Worm (Caenorhabditis elegans) whole organism, L1 larva: Measurements from ENCODE around the gene mig-10.
A peak's percentile ranks its signal among the peaks of the same experiment; 100 is the strongest.

Experiments
- C16A3.4 ChIP-seq: fragments of 150-350 bp; optimal IDR thresholded peaks from 2 replicates; lab custom pipeline; 2014; ENCODE audit warnings: missing biosample characterization, missing genetic modification characterization
- C34B4.2 ChIP-seq: sonication (generic microtip); optimal IDR thresholded peaks from 2 replicates; lab custom pipeline; 2017; ENCODE audit warnings: mild to moderate bottlenecking, missing genetic modification characterization, missing compliant biosample characterization
- F16B12.6 ChIP-seq: fragments of 150-350 bp; optimal IDR thresholded peaks from 2 replicates; lab custom pipeline; 2014; ENCODE audit warnings: missing biosample characterization, missing genetic modification characterization
- alr-1 ChIP-seq: fragments of 200-800 bp; sonication (Bioruptor generic); optimal IDR thresholded peaks from 2 replicates; lab custom pipeline; 2018; ENCODE audit warnings: borderline replicate concordance, mild to moderate bottlenecking, missing genetic modification characterization, missing compliant biosample characterization
- aly-2 ChIP-seq: fragments of 150-350 bp; optimal IDR thresholded peaks from 2 replicates; lab custom pipeline; 2014; ENCODE audit warnings: missing biosample characterization, missing genetic modification characterization
- ceh-63 ChIP-seq: fragments of 200-800 bp; sonication (Bioruptor generic); optimal IDR thresholded peaks from 2 replicates; lab custom pipeline; 2018; ENCODE audit warnings: mild to moderate bottlenecking, missing genetic modification characterization, missing compliant biosample characterization
- ceh-8 ChIP-seq: fragments of 200-800 bp; sonication (Bioruptor generic); optimal IDR thresholded peaks from 2 replicates; lab custom pipeline; 2018; ENCODE audit warnings: mild to moderate bottlenecking, missing genetic modification characterization, moderate library complexity, missing compliant biosample characterization
- ceh-82 ChIP-seq, 3 experiments: fragments of 150-350 bp in 1 of 3; sonication (generic microtip) in 2 of 3; optimal IDR thresholded peaks; 2 replicates each; lab custom pipeline; 2014 to 2017; ENCODE audit warnings: missing biosample characterization in 3 of 3, missing genetic modification characterization in 3 of 3
- ceh-90 ChIP-seq: sonication (generic microtip); optimal IDR thresholded peaks from 2 replicates; lab custom pipeline; 2016; ENCODE audit warnings: missing genetic modification characterization, missing compliant biosample characterization
- dpl-1 ChIP-seq, 3 experiments: fragments of 150-350 bp in 2 of 3; sonication (generic microtip) in 1 of 3; optimal IDR thresholded peaks; 2 replicates each; lab custom pipeline; 2014 to 2017; ENCODE audit warnings: missing biosample characterization in 3 of 3, missing genetic modification characterization in 3 of 3, missing genetic modification reagents in 3 of 3
- dsc-1 ChIP-seq: sonication (generic microtip); optimal IDR thresholded peaks from 2 replicates; lab custom pipeline; 2016; ENCODE audit warnings: mild to moderate bottlenecking, missing genetic modification characterization, missing compliant biosample characterization
- elt-2 ChIP-seq: sonication (generic microtip); optimal IDR thresholded peaks from 2 replicates; lab custom pipeline; 2016; ENCODE audit warnings: missing genetic modification characterization, mild to moderate bottlenecking, inconsistent platforms, missing compliant biosample characterization, missing genetic modification reagents
- ets-5 ChIP-seq: fragments of 200-800 bp; sonication (Bioruptor generic); IDR thresholded peaks from 2 replicates; pipeline ENCODE4 v1.3.6; 2022; ENCODE audit warnings: missing genetic modification characterization, missing compliant biosample characterization
- fkh-10 ChIP-seq: sonication (generic microtip); optimal IDR thresholded peaks from 2 replicates; lab custom pipeline; 2017; ENCODE audit warnings: missing biosample characterization, missing genetic modification reagents, missing genetic modification characterization
- fkh-4 ChIP-seq: sonication (generic microtip); optimal IDR thresholded peaks from 2 replicates; lab custom pipeline; 2016; ENCODE audit warnings: missing compliant biosample characterization, missing genetic modification characterization, borderline replicate concordance
- fos-1 ChIP-seq: fragments of 150-350 bp; optimal IDR thresholded peaks from 2 replicates; lab custom pipeline; 2014; ENCODE audit warnings: missing biosample characterization, missing genetic modification characterization
- grh-1 ChIP-seq: fragments of 200-800 bp; sonication (Bioruptor generic); IDR thresholded peaks from 2 replicates; pipeline ENCODE4 v1.3.6; 2022; ENCODE audit warnings: missing genetic modification reagents, missing genetic modification characterization, missing compliant biosample characterization
- hlh-17 ChIP-seq: fragments of 200-800 bp; sonication (Bioruptor generic); optimal IDR thresholded peaks from 2 replicates; lab custom pipeline; 2018; ENCODE audit warnings: missing genetic modification characterization, mild to moderate bottlenecking, missing compliant biosample characterization, moderate library complexity, borderline replicate concordance
- hpl-2 ChIP-seq: fragments of 150-350 bp; optimal IDR thresholded peaks from 2 replicates; lab custom pipeline; 2014; ENCODE audit warnings: missing biosample characterization, missing genetic modification reagents, missing genetic modification characterization
- isw-1 ChIP-seq: fragments of 200-800 bp; sonication (Bioruptor generic); IDR thresholded peaks from 2 replicates; pipeline ENCODE4 v1.3.6; 2022; ENCODE audit warnings: missing genetic modification characterization, missing compliant biosample characterization
- jun-1 ChIP-seq: fragments of 150-350 bp; optimal IDR thresholded peaks from 2 replicates; lab custom pipeline; 2014; ENCODE audit warnings: missing biosample characterization, missing genetic modification reagents, missing genetic modification characterization
- lin-13 ChIP-seq: fragments of 150-350 bp; optimal IDR thresholded peaks from 2 replicates; lab custom pipeline; 2014; ENCODE audit warnings: missing biosample characterization, missing genetic modification reagents, missing genetic modification characterization
- lin-14 ChIP-seq: fragments of 200-800 bp; sonication (Bioruptor generic); optimal IDR thresholded peaks from 2 replicates; lab custom pipeline; 2018; ENCODE audit warnings: mild to moderate bottlenecking, missing genetic modification characterization, moderate library complexity, missing compliant biosample characterization
- lin-35 ChIP-seq, 2 experiments: fragments of 150-350 bp; optimal IDR thresholded peaks; 2 replicates each; lab custom pipeline; 2014; ENCODE audit warnings: missing biosample characterization in 2 of 2, missing genetic modification characterization in 2 of 2, missing genetic modification reagents in 2 of 2
- lin-39 ChIP-seq: fragments of 150-350 bp; optimal IDR thresholded peaks from 2 replicates; lab custom pipeline; 2014; ENCODE audit warnings: missing biosample characterization, missing genetic modification reagents, missing genetic modification characterization
- lir-3 ChIP-seq: sonication (generic microtip); optimal IDR thresholded peaks from 2 replicates; lab custom pipeline; 2016; ENCODE audit warnings: mild to moderate bottlenecking, missing genetic modification characterization, moderate library complexity, missing compliant biosample characterization; ENCODE audit not compliant: poor library complexity
- nhr-11 ChIP-seq: fragments of 150-350 bp; optimal IDR thresholded peaks from 2 replicates; lab custom pipeline; 2014; ENCODE audit warnings: missing biosample characterization, missing genetic modification characterization
- nhr-12 ChIP-seq: sonication (generic microtip); optimal IDR thresholded peaks from 2 replicates; lab custom pipeline; 2017; ENCODE audit warnings: missing biosample characterization, missing genetic modification characterization
- nhr-237 ChIP-seq: fragments of 150-350 bp; optimal IDR thresholded peaks from 2 replicates; lab custom pipeline; 2014; ENCODE audit warnings: missing biosample characterization, missing genetic modification characterization
- nhr-47 ChIP-seq: sonication (generic microtip); optimal IDR thresholded peaks from 2 replicates; lab custom pipeline; 2016; ENCODE audit warnings: mild to moderate bottlenecking, missing genetic modification characterization, moderate library complexity, missing compliant biosample characterization
- nhr-71 ChIP-seq: sonication (generic microtip); optimal IDR thresholded peaks from 2 replicates; lab custom pipeline; 2016; ENCODE audit warnings: mild to moderate bottlenecking, missing genetic modification characterization, moderate library complexity, missing compliant biosample characterization
- nhr-84 ChIP-seq: sonication (generic microtip); optimal IDR thresholded peaks from 2 replicates; lab custom pipeline; 2017; ENCODE audit warnings: missing biosample characterization, missing genetic modification characterization
- nhr-90 ChIP-seq: sonication (generic microtip); optimal IDR thresholded peaks from 2 replicates; lab custom pipeline; 2016; ENCODE audit warnings: mild to moderate bottlenecking, missing genetic modification characterization, missing compliant biosample characterization; ENCODE audit not compliant: poor library complexity
- pax-3 ChIP-seq: fragments of 200-800 bp; sonication (Bioruptor generic); optimal IDR thresholded peaks from 2 replicates; lab custom pipeline; 2018; ENCODE audit warnings: mild to moderate bottlenecking, missing genetic modification characterization, moderate library complexity, missing compliant biosample characterization
- skn-1 ChIP-seq: fragments of 150-350 bp; optimal IDR thresholded peaks from 2 replicates; lab custom pipeline; 2014; ENCODE audit warnings: missing biosample characterization, missing genetic modification characterization
- sox-4 ChIP-seq: sonication (generic microtip); optimal IDR thresholded peaks from 2 replicates; lab custom pipeline; 2016; ENCODE audit warnings: missing genetic modification characterization, missing compliant biosample characterization
- sup-37 ChIP-seq: fragments of 200-800 bp; sonication (Bioruptor generic); optimal IDR thresholded peaks from 2 replicates; lab custom pipeline; 2018; ENCODE audit warnings: mild to moderate bottlenecking, missing genetic modification characterization, missing compliant biosample characterization
- tbx-2 ChIP-seq: sonication (generic microtip); optimal IDR thresholded peaks from 2 replicates; lab custom pipeline; 2016; ENCODE audit warnings: missing genetic modification characterization, missing compliant biosample characterization
- unc-130 ChIP-seq: fragments of 150-350 bp; optimal IDR thresholded peaks from 2 replicates; lab custom pipeline; 2017; ENCODE audit warnings: missing biosample characterization, missing genetic modification characterization, inconsistent platforms
- unc-30 ChIP-seq: sonication (generic microtip); optimal IDR thresholded peaks from 2 replicates; lab custom pipeline; 2017; ENCODE audit warnings: missing biosample characterization, missing genetic modification characterization
- unc-62 ChIP-seq: fragments of 150-350 bp; optimal IDR thresholded peaks from 2 replicates; lab custom pipeline; 2014; ENCODE audit warnings: missing biosample characterization, missing genetic modification reagents, missing genetic modification characterization
- vab-15 ChIP-seq: sonication (generic microtip); optimal IDR thresholded peaks from 2 replicates; lab custom pipeline; 2017; ENCODE audit warnings: missing genotype, mild to moderate bottlenecking, missing genetic modification characterization, missing compliant biosample characterization
- xbp-1 ChIP-seq: sonication (generic microtip); optimal IDR thresholded peaks from 2 replicates; lab custom pipeline; 2016; ENCODE audit warnings: missing genetic modification characterization, missing compliant biosample characterization
- zip-4 ChIP-seq: fragments of 200-800 bp; sonication (Bioruptor generic); optimal IDR thresholded peaks from 2 replicates; lab custom pipeline; 2018; ENCODE audit warnings: mild to moderate bottlenecking, missing genetic modification characterization, moderate library complexity, missing compliant biosample characterization
- ztf-4 ChIP-seq: fragments of 150-350 bp; optimal IDR thresholded peaks from 2 replicates; lab custom pipeline; 2014; ENCODE audit warnings: missing biosample characterization, missing genetic modification characterization

mig-10 gene

DNA sequence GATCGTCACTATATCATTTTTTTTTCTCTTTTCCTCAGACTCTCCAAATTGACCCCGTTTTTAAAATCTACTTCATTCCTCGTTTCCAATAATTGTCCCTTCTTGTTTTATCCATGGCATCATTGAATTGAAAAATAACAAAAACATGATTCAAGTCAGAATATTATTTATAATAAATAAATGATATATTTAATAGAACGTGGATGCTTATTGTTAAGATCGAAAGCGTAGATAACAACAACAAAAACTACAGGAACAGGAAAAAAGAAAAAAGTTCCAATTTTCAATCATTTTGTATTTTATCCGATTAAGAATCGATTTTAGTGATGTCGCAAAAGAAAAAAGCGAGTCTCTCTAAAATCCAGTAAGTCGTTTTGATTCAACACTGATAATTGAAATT lies 33.5 kb downstream of the mig-10 start, which contains the start of gene F10E9.2:
Gene F10E9.2, plus strand, starts transcription at position 301 of the 400 bp plus-strand sequence.
- no peak for TF ChIP-seq sup-37 (GFP tag; lab: Kevin White, UChicago)
- no peak for TF ChIP-seq skn-1 (tag; lab: Kevin White, UChicago)
- TF ChIP-seq ceh-82 (tag; optimal IDR thresholded peaks at IDR 0.05; lab: Kevin White, UChicago) = no peak
- TF ChIP-seq hlh-17 (GFP tag; lab: Kevin White, UChicago) = no peak
- TF ChIP-seq elt-2 (tag; lab: Kevin White, UChicago) = no peak
- TF ChIP-seq C34B4.2 (tag; lab: Kevin White, UChicago) = no peak
- no peak for TF ChIP-seq unc-130 (tag; lab: Kevin White, UChicago)
- no peak for TF ChIP-seq nhr-237 (tag; lab: Kevin White, UChicago)
- TF ChIP-seq zip-4 (GFP tag; lab: Kevin White, UChicago) = no peak
- no peak for TF ChIP-seq ceh-90 (tag; lab: Kevin White, UChicago)
- TF ChIP-seq unc-62 (GFP tag; lab: Kevin White, UChicago) = no peak
- no peak for TF ChIP-seq ceh-63 (GFP tag; lab: Kevin White, UChicago)
- no peak for TF ChIP-seq pax-3 (tag; lab: Kevin White, UChicago)
- no peak for TF ChIP-seq nhr-71 (tag; lab: Kevin White, UChicago)

DNA sequence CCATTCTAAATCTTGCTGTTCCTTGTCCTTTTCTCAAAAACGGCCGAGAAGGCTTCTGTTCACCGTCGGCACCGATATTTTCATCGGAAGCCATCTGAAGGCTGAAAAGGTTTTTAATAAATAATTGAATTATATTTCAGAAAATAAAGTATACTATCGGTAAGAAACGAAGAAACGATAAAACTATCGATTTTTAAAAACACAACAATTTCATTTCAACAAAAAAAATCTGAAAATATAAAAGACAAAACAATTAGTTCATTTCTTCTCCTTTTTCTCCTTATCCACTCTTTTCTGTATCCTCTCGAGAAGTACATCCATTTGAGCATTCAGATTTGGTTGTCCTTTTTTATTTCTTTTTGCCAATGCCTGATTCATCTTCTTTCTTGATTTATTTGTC lies 39.6 kb downstream of the mig-10 start, which contains the start of gene sas-4:
Gene sas-4, minus strand, starts transcription at position 101 of the 400 bp plus-strand sequence.
- no peak for TF ChIP-seq lin-13 (GFP tag; lab: Kevin White, UChicago)
- TF ChIP-seq pax-3 (tag; lab: Kevin White, UChicago) = no peak
- TF ChIP-seq nhr-47 (tag; lab: Kevin White, UChicago) = no peak
- no peak for TF ChIP-seq xbp-1 (tag; lab: Kevin White, UChicago)
- no peak for TF ChIP-seq zip-4 (GFP tag; lab: Kevin White, UChicago)
- no peak for TF ChIP-seq tbx-2 (tag; lab: Kevin White, UChicago)
- TF ChIP-seq isw-1 (GFP tag; lab: Robert Waterston, UW) = no peak

DNA sequence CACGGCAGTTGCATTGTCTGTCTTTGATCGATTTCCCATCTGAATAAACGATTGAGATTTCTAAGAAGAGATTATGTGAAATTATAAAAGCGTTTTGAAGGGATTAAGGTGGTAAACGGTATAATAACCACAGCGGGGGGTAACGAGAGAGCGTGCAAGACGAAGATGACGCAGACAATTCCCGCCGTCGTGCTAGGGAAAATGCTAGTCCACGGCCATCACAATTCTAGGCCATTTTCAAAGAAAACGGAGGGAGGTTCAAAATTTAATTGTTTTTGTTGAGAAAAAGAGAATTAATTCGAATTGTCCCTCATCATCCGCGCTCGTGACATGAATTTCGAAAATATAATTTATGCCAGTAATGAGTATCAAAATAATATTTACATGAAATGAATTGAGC lies 40.2 kb downstream of the mig-10 start, which contains the start of gene F10E9.11:
Gene F10E9.11, minus strand, starts transcription at position 161 of the 400 bp plus-strand sequence.
- TF ChIP-seq lin-39 (tag; lab: Kevin White, UChicago) (peak; percentile 49), nhr-47 (tag; lab: Kevin White, UChicago) (peak; percentile 94), nhr-12 (tag; lab: Kevin White, UChicago) (no peak), nhr-11 (no peak), fos-1 (tag; lab: Kevin White, UChicago) (peak; percentile 30), lin-35 (GFP tag; optimal IDR thresholded peaks at IDR 0.05; lab: Kevin White, UChicago) (peak; percentile 98), ceh-63 (GFP tag; lab: Kevin White, UChicago) (no peak), nhr-237 (tag; lab: Kevin White, UChicago) (peak; percentile 2), nhr-71 (tag; lab: Kevin White, UChicago) (peak; percentile 93), hpl-2 (GFP tag; lab: Kevin White, UChicago) (no peak), lin-14 (GFP tag; lab: Kevin White, UChicago) (peak; percentile 85), C16A3.4 (peak; percentile 81), dpl-1 (GFP tag; optimal IDR thresholded peaks at IDR 0.05; lab: Kevin White, UChicago) (peak; percentile 96), tbx-2 (tag; lab: Kevin White, UChicago) (peak; percentile 92), ets-5 (GFP tag; lab: Robert Waterston, UW) (no peak), fkh-4 (tag; lab: Kevin White, UChicago) (peak; percentile 96), F16B12.6 (peak; percentile 67), elt-2 (tag; lab: Kevin White, UChicago) (peak; percentile 9), jun-1 (peak; percentile 76), skn-1 (tag; lab: Kevin White, UChicago) (peak; percentile 76), dsc-1 (peak; percentile 92), ceh-82 (tag; optimal IDR thresholded peaks at IDR 0.05; lab: Kevin White, UChicago) (peak; percentile 71 to 77 (median 74)), ztf-4 (peak; percentile 57), nhr-90 (tag; lab: Kevin White, UChicago) (peak; percentile 93), unc-30 (tag; lab: Kevin White, UChicago) (no peak), sox-4 (tag; lab: Kevin White, UChicago) (peak; percentile 91), aly-2 (tag; lab: Kevin White, UChicago) (no peak), alr-1 (tag; lab: Kevin White, UChicago) (no peak), grh-1 (GFP tag; lab: Robert Waterston, UW) (no peak; the same call in 1 of the 2 replicates), C34B4.2 (tag; lab: Kevin White, UChicago) (no peak), fkh-10 (GFP tag; lab: Kevin White, UChicago) (peak; percentile 26), vab-15 (peak; percentile 85), ceh-90 (tag; lab: Kevin White, UChicago) (peak; percentile 92), lir-3 (tag; lab: Kevin White, UChicago) (peak; percentile 96), ceh-8 (GFP tag; lab: Kevin White, UChicago) (peak; percentile 45), nhr-84 (no peak), xbp-1 (tag; lab: Kevin White, UChicago) (peak; percentile 85)
